Worm (Caenorhabditis elegans) whole organism, L1 larva: Measurements from ENCODE around the gene T04C12.7.

Experiments
- C34B4.2 ChIP-seq: sonication (generic microtip); optimal IDR thresholded peaks from 2 replicates; lab custom pipeline; 2017; ENCODE audit warnings: mild to moderate bottlenecking, missing genetic modification characterization, missing compliant biosample characterization
- F16B12.6 ChIP-seq: fragments of 150-350 bp; optimal IDR thresholded peaks from 2 replicates; lab custom pipeline; 2014; ENCODE audit warnings: missing biosample characterization, missing genetic modification characterization
- aly-2 ChIP-seq: fragments of 150-350 bp; optimal IDR thresholded peaks from 2 replicates; lab custom pipeline; 2014; ENCODE audit warnings: missing biosample characterization, missing genetic modification characterization
- blmp-1 ChIP-seq: fragments of 150-350 bp; optimal IDR thresholded peaks from 2 replicates; lab custom pipeline; 2014; ENCODE audit warnings: missing biosample characterization, missing genetic modification characterization
- ceh-8 ChIP-seq: fragments of 200-800 bp; sonication (Bioruptor generic); optimal IDR thresholded peaks from 2 replicates; lab custom pipeline; 2018; ENCODE audit warnings: mild to moderate bottlenecking, missing genetic modification characterization, moderate library complexity, missing compliant biosample characterization
- ceh-82 ChIP-seq, 3 experiments: fragments of 150-350 bp in 1 of 3; sonication (generic microtip) in 2 of 3; optimal IDR thresholded peaks; 2 replicates each; lab custom pipeline; 2014 to 2017; ENCODE audit warnings: missing biosample characterization in 3 of 3, missing genetic modification characterization in 3 of 3
- ceh-88 ChIP-seq: fragments of 200-800 bp; sonication (Bioruptor generic); IDR thresholded peaks from 2 replicates; pipeline ENCODE4 v1.3.6; 2022; ENCODE audit warnings: missing genetic modification characterization, missing compliant biosample characterization
- dpl-1 ChIP-seq, 3 experiments: fragments of 150-350 bp in 2 of 3; sonication (generic microtip) in 1 of 3; optimal IDR thresholded peaks; 2 replicates each; lab custom pipeline; 2014 to 2017; ENCODE audit warnings: missing biosample characterization in 3 of 3, missing genetic modification characterization in 3 of 3, missing genetic modification reagents in 3 of 3
- efl-1 ChIP-seq, 4 experiments: fragments of 150-350 bp; optimal IDR thresholded peaks in 3 of 4; peaks in 1 of 4; 1 replicate in 1 of 4; 2 replicates in 3 of 4; lab custom pipeline; 2014; ENCODE audit warnings: missing biosample characterization in 2 of 4, missing genetic modification characterization in 2 of 4, missing genetic modification reagents in 2 of 4
- elt-2 ChIP-seq: sonication (generic microtip); optimal IDR thresholded peaks from 2 replicates; lab custom pipeline; 2016; ENCODE audit warnings: missing genetic modification characterization, mild to moderate bottlenecking, inconsistent platforms, missing compliant biosample characterization, missing genetic modification reagents
- fos-1 ChIP-seq: fragments of 150-350 bp; optimal IDR thresholded peaks from 2 replicates; lab custom pipeline; 2014; ENCODE audit warnings: missing biosample characterization, missing genetic modification characterization
- grh-1 ChIP-seq: fragments of 200-800 bp; sonication (Bioruptor generic); IDR thresholded peaks from 2 replicates; pipeline ENCODE4 v1.3.6; 2022; ENCODE audit warnings: missing genetic modification reagents, missing genetic modification characterization, missing compliant biosample characterization
- hlh-17 ChIP-seq: fragments of 200-800 bp; sonication (Bioruptor generic); optimal IDR thresholded peaks from 2 replicates; lab custom pipeline; 2018; ENCODE audit warnings: missing genetic modification characterization, mild to moderate bottlenecking, missing compliant biosample characterization, moderate library complexity, borderline replicate concordance
- hpl-2 ChIP-seq: fragments of 150-350 bp; optimal IDR thresholded peaks from 2 replicates; lab custom pipeline; 2014; ENCODE audit warnings: missing biosample characterization, missing genetic modification reagents, missing genetic modification characterization
- irx-1 ChIP-seq: sonication (generic microtip); optimal IDR thresholded peaks from 2 replicates; lab custom pipeline; 2016; ENCODE audit warnings: missing genetic modification characterization, missing compliant biosample characterization
- isw-1 ChIP-seq: fragments of 200-800 bp; sonication (Bioruptor generic); IDR thresholded peaks from 2 replicates; pipeline ENCODE4 v1.3.6; 2022; ENCODE audit warnings: missing genetic modification characterization, missing compliant biosample characterization
- lin-13 ChIP-seq: fragments of 150-350 bp; optimal IDR thresholded peaks from 2 replicates; lab custom pipeline; 2014; ENCODE audit warnings: missing biosample characterization, missing genetic modification reagents, missing genetic modification characterization
- lin-15B ChIP-seq: fragments of 150-350 bp; sonication (generic microtip); optimal IDR thresholded peaks from 3 replicates; lab custom pipeline; 2014; ENCODE audit warnings: missing biosample characterization, missing genetic modification characterization
- lin-35 ChIP-seq, 2 experiments: fragments of 150-350 bp; optimal IDR thresholded peaks; 2 replicates each; lab custom pipeline; 2014; ENCODE audit warnings: missing biosample characterization in 2 of 2, missing genetic modification characterization in 2 of 2, missing genetic modification reagents in 2 of 2
- lin-39 ChIP-seq: fragments of 150-350 bp; optimal IDR thresholded peaks from 2 replicates; lab custom pipeline; 2014; ENCODE audit warnings: missing biosample characterization, missing genetic modification reagents, missing genetic modification characterization
- lir-3 ChIP-seq: sonication (generic microtip); optimal IDR thresholded peaks from 2 replicates; lab custom pipeline; 2016; ENCODE audit warnings: mild to moderate bottlenecking, missing genetic modification characterization, moderate library complexity, missing compliant biosample characterization; ENCODE audit not compliant: poor library complexity
- mef-2 ChIP-seq: fragments of 150-350 bp; optimal IDR thresholded peaks from 2 replicates; lab custom pipeline; 2014; ENCODE audit warnings: missing biosample characterization, missing genetic modification characterization
- nhr-11 ChIP-seq: fragments of 150-350 bp; optimal IDR thresholded peaks from 2 replicates; lab custom pipeline; 2014; ENCODE audit warnings: missing biosample characterization, missing genetic modification characterization
- nhr-20 ChIP-seq: sonication (generic microtip); optimal IDR thresholded peaks from 2 replicates; lab custom pipeline; 2016; ENCODE audit warnings: mild to moderate bottlenecking, missing genetic modification characterization, missing compliant biosample characterization
- nhr-28 ChIP-seq: fragments of 150-350 bp; optimal IDR thresholded peaks from 2 replicates; lab custom pipeline; 2014; ENCODE audit warnings: missing biosample characterization, missing genetic modification characterization
- nhr-71 ChIP-seq: sonication (generic microtip); optimal IDR thresholded peaks from 2 replicates; lab custom pipeline; 2016; ENCODE audit warnings: mild to moderate bottlenecking, missing genetic modification characterization, moderate library complexity, missing compliant biosample characterization
- nhr-85 ChIP-seq: sonication (generic microtip); peaks from one replicate; lab custom pipeline; 2016; ENCODE audit warnings: missing genetic modification characterization, inconsistent platforms, missing compliant biosample characterization
- pag-3 ChIP-seq: sonication (generic microtip); optimal IDR thresholded peaks from 2 replicates; lab custom pipeline; 2017; ENCODE audit warnings: missing genetic modification characterization, mild to moderate bottlenecking, missing compliant biosample characterization, antibody characterized with exemption, borderline replicate concordance; ENCODE audit not compliant: insufficient read depth
- pqm-1 ChIP-seq: sonication (generic microtip); optimal IDR thresholded peaks from 3 replicates; lab custom pipeline; 2017; ENCODE audit warnings: missing biosample characterization, missing genetic modification characterization
- snpc-4 ChIP-seq: fragments of 150-350 bp; optimal IDR thresholded peaks from 2 replicates; lab custom pipeline; 2014; ENCODE audit warnings: missing biosample characterization, missing genetic modification characterization
- sup-37 ChIP-seq: fragments of 200-800 bp; sonication (Bioruptor generic); optimal IDR thresholded peaks from 2 replicates; lab custom pipeline; 2018; ENCODE audit warnings: mild to moderate bottlenecking, missing genetic modification characterization, missing compliant biosample characterization
- swsn-7 ChIP-seq: sonication (generic microtip); optimal IDR thresholded peaks from 2 replicates; lab custom pipeline; 2016; ENCODE audit warnings: missing genetic modification characterization, missing compliant biosample characterization
- tlp-1 ChIP-seq: fragments of 150-350 bp; optimal IDR thresholded peaks from 2 replicates; lab custom pipeline; 2014; ENCODE audit warnings: missing biosample characterization, missing genetic modification characterization
- unc-98 ChIP-seq: fragments of 200-800 bp; sonication (Bioruptor generic); IDR thresholded peaks from 2 replicates; pipeline ENCODE4 v1.3.6; 2022; ENCODE audit warnings: missing genetic modification characterization, missing compliant biosample characterization
- xbp-1 ChIP-seq: sonication (generic microtip); optimal IDR thresholded peaks from 2 replicates; lab custom pipeline; 2016; ENCODE audit warnings: missing genetic modification characterization, missing compliant biosample characterization
- zag-1 ChIP-seq: fragments of 150-350 bp; optimal IDR thresholded peaks from 2 replicates; lab custom pipeline; 2014; ENCODE audit warnings: missing biosample characterization, missing genetic modification characterization
- zip-4 ChIP-seq: fragments of 200-800 bp; sonication (Bioruptor generic); optimal IDR thresholded peaks from 2 replicates; lab custom pipeline; 2018; ENCODE audit warnings: mild to moderate bottlenecking, missing genetic modification characterization, moderate library complexity, missing compliant biosample characterization
- ztf-11 ChIP-seq, 2 experiments: sonication (generic microtip); optimal IDR thresholded peaks; 2 replicates each; lab custom pipeline; 2016 to 2017; ENCODE audit warnings: missing genetic modification characterization in 2 of 2, missing biosample characterization in 1 of 2, missing compliant biosample characterization in 1 of 2

Gene T04C12.7

ce11 chrV:11043767-11044166 is 10.2 kb upstream of the T04C12.7 start, which contains the start of gene C45B11.6:
Gene C45B11.6 (plus strand): TSS chrV:11044067.
- TF ChIP-seq nhr-85 (tag; lab: Kevin White, UChicago) (no peak), ceh-88 (GFP tag; lab: Robert Waterston, UW) (no peak), sup-37 (no peak), fos-1 (tag; lab: Kevin White, UChicago) (no peak), nhr-20 (tag; lab: Kevin White, UChicago) (no peak), zag-1 (tag; lab: Kevin White, UChicago) (no peak), snpc-4 (no peak), pqm-1 (tag; lab: Kevin White, UChicago) (no peak), ceh-8 (no peak), grh-1 (GFP tag; lab: Robert Waterston, UW) (no peak), pag-3 (tag; lab: Kevin White, UChicago) (no peak), elt-2 (tag; lab: Kevin White, UChicago) (no peak), ztf-11 (tag; optimal IDR thresholded peaks at IDR 0.05; lab: Kevin White, UChicago) (no peak), zip-4 (GFP tag; lab: Kevin White, UChicago) (no peak), nhr-28 (tag; lab: Kevin White, UChicago) (no peak), aly-2 (tag; lab: Kevin White, UChicago) (no peak), isw-1 (GFP tag; lab: Robert Waterston, UW) (no peak)

ce11 chrV:11046730-11047129 is 7.2 kb upstream of the T04C12.7 start, which contains the start of gene dhs-18:
Gene dhs-18 (minus strand): TSS chrV:11046833.
- TF ChIP-seq nhr-20 (tag; lab: Kevin White, UChicago) (peak; percentile 73), lin-15B (no peak), lin-35 (GFP tag; optimal IDR thresholded peaks at IDR 0.05; lab: Kevin White, UChicago) (peak in 1 of 2 experiments; percentile 6)

- no peak for TF ChIP-seq fos-1 (tag; lab: Kevin White, UChicago)
- no peak for TF ChIP-seq nhr-85 (tag; lab: Kevin White, UChicago)
- no peak for TF ChIP-seq F16B12.6
- no peak for TF ChIP-seq hpl-2
- TF ChIP-seq blmp-1 (tag; lab: Kevin White, UChicago): no peak
Observed at ce11 chrV:11048678-11049077, 5.2 kb upstream of the T04C12.7 start, which contains the start of gene srh-74. Gene srh-74 (minus strand): TSS chrV:11048778.

- TF ChIP-seq F16B12.6 (no peak), hlh-17 (no peak), nhr-11 (tag; lab: Kevin White, UChicago) (no peak), lin-13 (GFP tag; lab: Kevin White, UChicago) (no peak), unc-98 (GFP tag; lab: Robert Waterston, UW) (no peak), nhr-71 (peak; percentile 13), C34B4.2 (tag; lab: Kevin White, UChicago) (no peak), elt-2 (tag; lab: Kevin White, UChicago) (no peak)
- TF ChIP-seq, all 84 proteins: peak for 1
Observed at ce11 chrV:11051921-11052320, 2.0 kb upstream of the T04C12.7 start, which contains the start of gene T04C12.33. Gene T04C12.33 (plus strand): TSS chrV:11052221.

- TF ChIP-seq lin-39 (tag; lab: Kevin White, UChicago) (no peak), efl-1 (optimal IDR thresholded peaks at IDR 0.05; lab: Kevin White, UChicago) (no peak), efl-1 (GFP tag; optimal IDR thresholded peaks at IDR 0.05 in 1 of 2; lab: Kevin White, UChicago) (no peak), sup-37 (no peak), ceh-82 (tag; optimal IDR thresholded peaks at IDR 0.05; lab: Kevin White, UChicago) (no peak), lin-15B (no peak), mef-2 (tag; lab: Kevin White, UChicago) (no peak), swsn-7 (tag; lab: Kevin White, UChicago) (no peak), hpl-2 (no peak), dpl-1 (GFP tag; optimal IDR thresholded peaks at IDR 0.05; lab: Kevin White, UChicago) (no peak), tlp-1 (tag; lab: Kevin White, UChicago) (no peak), nhr-28 (tag; lab: Kevin White, UChicago) (no peak), ztf-11 (tag; optimal IDR thresholded peaks at IDR 0.05; lab: Kevin White, UChicago) (no peak), nhr-20 (tag; lab: Kevin White, UChicago) (no peak), nhr-11 (tag; lab: Kevin White, UChicago) (no peak), irx-1 (tag; lab: Kevin White, UChicago) (no peak), xbp-1 (tag; lab: Kevin White, UChicago) (no peak), lir-3 (tag; lab: Kevin White, UChicago) (no peak)
- TF ChIP-seq, all 84 proteins: peak for 0
Observed at ce11 chrV:11056484-11056883, 2.6 kb downstream of the T04C12.7 start.
